Worm (Caenorhabditis elegans) whole organism, early embryonic: ENCODE results near the gene lgc-15.

ENCODE experiments used
- F13C5.2 ChIP-seq: sonication (generic microtip); optimal IDR thresholded peaks from 2 replicates; lab custom pipeline; 2017; ENCODE audit warnings: mild to moderate bottlenecking, missing genetic modification characterization, inconsistent platforms, missing compliant biosample characterization
- aly-1 ChIP-seq: sonication (generic microtip); optimal IDR thresholded peaks from 2 replicates; lab custom pipeline; 2016; ENCODE audit warnings: missing genetic modification characterization, missing compliant biosample characterization
- ama-1 ChIP-seq: fragments of 150-350 bp; optimal IDR thresholded peaks from 2 replicates; lab custom pipeline; 2014
- ceh-36 ChIP-seq: sonication (generic microtip); optimal IDR thresholded peaks from 2 replicates; lab custom pipeline; 2016; ENCODE audit warnings: missing genetic modification characterization, inconsistent platforms, missing compliant biosample characterization
- flt-1 ChIP-seq: fragments of 200-800 bp; sonication (Bioruptor generic); IDR thresholded peaks from 2 replicates; pipeline ENCODE4 v1.3.6; 2022; ENCODE audit warnings: missing genetic modification characterization, missing compliant biosample characterization

ce11 chrX:12142569-12142968 lies 28.4 kb downstream of the lgc-15 start, which contains the start of gene M153.3:
- no peak for TF ChIP-seq aly-1
- TF ChIP-seq ceh-36 (tag; lab: Kevin White, UChicago): no peak
- no peak for TF ChIP-seq flt-1 (GFP tag; lab: Robert Waterston, UW)
- no peak for TF ChIP-seq ama-1 (lab: Kevin White, UChicago)
- TF ChIP-seq F13C5.2 (tag; lab: Kevin White, UChicago): no peak
